In the genomic region with DNA sequence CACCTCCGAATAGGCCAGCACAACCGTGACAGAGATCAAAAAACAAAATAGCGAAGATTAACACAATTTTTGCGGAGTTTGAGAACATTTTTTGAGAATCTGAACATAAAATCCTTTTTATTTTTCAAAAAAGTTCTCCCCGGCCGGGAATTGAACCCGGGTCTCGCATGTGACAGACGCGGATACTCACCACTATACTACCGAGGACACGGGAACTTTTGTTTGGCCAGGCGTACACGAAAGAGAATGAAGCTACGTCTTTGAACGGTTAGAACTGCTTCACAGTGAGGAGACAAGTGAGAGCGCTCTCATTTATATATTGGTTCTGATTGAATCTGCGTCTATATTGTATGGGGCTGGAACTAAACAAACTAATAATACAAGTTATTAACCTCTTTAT, we compare ENCODE assay signal across 3 worm cellular contexts.
TF ChIP-seq lines count a peak whose summit lies in the region.

Gene grl-26, minus strand, starts transcription at position 318 of the 400 bp plus-strand sequence.

TF ChIP-seq in whole organism, L1 larva, 84 proteins besides CTCF, POLR2A, EP300 and RAD21 (continued from another document and continues in another):
- TF ChIP-seq F16B12.6 (tag; optimal IDR thresholded peaks at IDR 0.05; lab: Kevin White, UChicago) = no peak
- TF ChIP-seq hlh-4 (tag; optimal IDR thresholded peaks at IDR 0.05; lab: Kevin White, UChicago) = no peak
- TF ChIP-seq unc-86 (tag; optimal IDR thresholded peaks at IDR 0.05; lab: Kevin White, UChicago) = no peak
- no peak for TF ChIP-seq sptf-1 (tag; optimal IDR thresholded peaks at IDR 0.05; lab: Kevin White, UChicago)
- TF ChIP-seq nhr-84 (tag; optimal IDR thresholded peaks at IDR 0.05; lab: Kevin White, UChicago) = no peak
- TF ChIP-seq ceh-82 (tag; optimal IDR thresholded peaks at IDR 0.05; lab: Kevin White, UChicago) = peak in 1 of 3 experiments; percentile 29
- no peak for TF ChIP-seq pax-3 (tag; optimal IDR thresholded peaks at IDR 0.05; lab: Kevin White, UChicago)
- TF ChIP-seq fkh-8 (tag; optimal IDR thresholded peaks at IDR 0.05; lab: Kevin White, UChicago) = no peak
- TF ChIP-seq ces-1 (GFP tag; optimal IDR thresholded peaks at IDR 0.05; lab: Kevin White, UChicago) = no peak
- TF ChIP-seq alr-1 (tag; optimal IDR thresholded peaks at IDR 0.05; lab: Kevin White, UChicago; ENCODE audit: borderline replicate concordance) = no peak
- TF ChIP-seq rnt-1 (tag; optimal IDR thresholded peaks at IDR 0.05; lab: Kevin White, UChicago) = peak; percentile 66
- TF ChIP-seq lsy-2 (tag; optimal IDR thresholded peaks at IDR 0.05; lab: Kevin White, UChicago) = peak; percentile 35 to 61
- no peak for TF ChIP-seq irx-1 (tag; optimal IDR thresholded peaks at IDR 0.05; lab: Kevin White, UChicago)
- no peak for TF ChIP-seq aha-1 (tag; optimal IDR thresholded peaks at IDR 0.05; lab: Kevin White, UChicago)
- TF ChIP-seq mef-2 (tag; optimal IDR thresholded peaks at IDR 0.05; lab: Kevin White, UChicago) = no peak
- no peak for TF ChIP-seq zip-4 (GFP tag; optimal IDR thresholded peaks at IDR 0.05; lab: Kevin White, UChicago)
- no peak for TF ChIP-seq vab-15 (tag; optimal IDR thresholded peaks at IDR 0.05; lab: Kevin White, UChicago)
- TF ChIP-seq zag-1 (tag; optimal IDR thresholded peaks at IDR 0.05; lab: Kevin White, UChicago) = no peak
- no peak for TF ChIP-seq fkh-10 (GFP tag; optimal IDR thresholded peaks at IDR 0.05; lab: Kevin White, UChicago)
- no peak for TF ChIP-seq ets-5 (GFP tag; IDR thresholded peaks at IDR 0.05; lab: Robert Waterston, UW)
- TF ChIP-seq lir-3 (tag; optimal IDR thresholded peaks at IDR 0.05; lab: Kevin White, UChicago; ENCODE audit: poor library complexity) = no peak
- no peak for TF ChIP-seq unc-30 (tag; optimal IDR thresholded peaks at IDR 0.05; lab: Kevin White, UChicago)
- TF ChIP-seq grh-1 (GFP tag; IDR thresholded peaks at IDR 0.05; lab: Robert Waterston, UW) = no peak
- no peak for TF ChIP-seq efl-3 (GFP tag; optimal IDR thresholded peaks at IDR 0.05; lab: Kevin White, UChicago)
- TF ChIP-seq nhr-11 (tag; optimal IDR thresholded peaks at IDR 0.05; lab: Kevin White, UChicago) = no peak
- no peak for TF ChIP-seq nhr-28 (tag; optimal IDR thresholded peaks at IDR 0.05; lab: Kevin White, UChicago)
- TF ChIP-seq unc-130 (tag; optimal IDR thresholded peaks at IDR 0.05; lab: Kevin White, UChicago) = no peak
- peak in 1 of 6 experiments; percentile 18 for TF ChIP-seq elt-3 (tag; optimal IDR thresholded peaks at IDR 0.05; lab: Kevin White, UChicago)
- TF ChIP-seq mep-1 (tag; optimal IDR thresholded peaks at IDR 0.05; lab: Kevin White, UChicago) = peak; percentile 56
- TF ChIP-seq sup-37 (GFP tag; optimal IDR thresholded peaks at IDR 0.05; lab: Kevin White, UChicago) = no peak
- no peak for TF ChIP-seq lin-39 (tag; optimal IDR thresholded peaks at IDR 0.05; lab: Kevin White, UChicago)
- no peak for TF ChIP-seq egl-27 (tag; optimal IDR thresholded peaks at IDR 0.05; lab: Kevin White, UChicago)
- TF ChIP-seq Y116A8C.19 (tag; optimal IDR thresholded peaks at IDR 0.05; lab: Kevin White, UChicago; ENCODE audit: borderline replicate concordance) = no peak
- peak; percentile 20 for TF ChIP-seq swsn-7 (tag; optimal IDR thresholded peaks at IDR 0.05; lab: Kevin White, UChicago)
- TF ChIP-seq C04F5.9 (tag; optimal IDR thresholded peaks at IDR 0.05; lab: Kevin White, UChicago) = no peak
- TF ChIP-seq mdl-1 (tag; optimal IDR thresholded peaks at IDR 0.05; lab: Kevin White, UChicago) = peak in 1 of 2 experiments; percentile 30
- TF ChIP-seq fkh-4 (tag; optimal IDR thresholded peaks at IDR 0.05; lab: Kevin White, UChicago; ENCODE audit: borderline replicate concordance) = no peak
- no peak for TF ChIP-seq jun-1 (tag; optimal IDR thresholded peaks at IDR 0.05; lab: Kevin White, UChicago)
- no peak for TF ChIP-seq nhr-12 (tag; optimal IDR thresholded peaks at IDR 0.05; lab: Kevin White, UChicago)
- peak; percentile 68 for TF ChIP-seq nhr-85 (tag; lab: Kevin White, UChicago)
- peak; percentile 34 for TF ChIP-seq nhr-90 (tag; optimal IDR thresholded peaks at IDR 0.05; lab: Kevin White, UChicago; ENCODE audit: poor library complexity)
- peak in 1 of 3 experiments; percentile 34 for TF ChIP-seq dpl-1 (GFP tag; optimal IDR thresholded peaks at IDR 0.05; lab: Kevin White, UChicago)
- TF ChIP-seq isw-1 (GFP tag; IDR thresholded peaks at IDR 0.05; lab: Robert Waterston, UW) = no peak

TF ChIP-seq in whole organism, L3 larva, 47 proteins besides CTCF, POLR2A, EP300 and RAD21 (continued from another document):
- TF ChIP-seq mml-1 (tag; optimal IDR thresholded peaks at IDR 0.05; lab: Kevin White, UChicago) (no peak), nfya-1 (tag; optimal IDR thresholded peaks at IDR 0.05; lab: Kevin White, UChicago; ENCODE audit: insufficient read depth) (no peak), nhr-11 (tag; optimal IDR thresholded peaks at IDR 0.05; lab: Kevin White, UChicago) (no peak), fkh-10 (GFP tag; optimal IDR thresholded peaks at IDR 0.05; lab: Kevin White, UChicago) (no peak), nhr-76 (tag; optimal IDR thresholded peaks at IDR 0.05; lab: Kevin White, UChicago) (no peak), ztf-11 (tag; optimal IDR thresholded peaks at IDR 0.05; lab: Kevin White, UChicago) (no peak), fkh-2 (tag; optimal IDR thresholded peaks at IDR 0.05; lab: Kevin White, UChicago) (no peak), egl-27 (tag; optimal IDR thresholded peaks at IDR 0.05; lab: Kevin White, UChicago) (no peak), nhr-12 (tag; optimal IDR thresholded peaks at IDR 0.05; lab: Kevin White, UChicago) (no peak), ceh-16 (tag; optimal IDR thresholded peaks at IDR 0.05; lab: Kevin White, UChicago) (no peak), sea-2 (GFP tag; optimal IDR thresholded peaks at IDR 0.05; lab: Kevin White, UChicago) (no peak), fos-1 (tag; optimal IDR thresholded peaks at IDR 0.05; lab: Kevin White, UChicago) (no peak), nhr-23 (tag; optimal IDR thresholded peaks at IDR 0.05; lab: Kevin White, UChicago) (peak; percentile 24), lsy-12 (tag; optimal IDR thresholded peaks at IDR 0.05; lab: Kevin White, UChicago) (peak; percentile 43), unc-62 (GFP tag; optimal IDR thresholded peaks at IDR 0.05; lab: Kevin White, UChicago) (no peak), ceh-28 (tag; optimal IDR thresholded peaks at IDR 0.05; lab: Kevin White, UChicago) (no peak), tbx-2 (tag; optimal IDR thresholded peaks at IDR 0.05; lab: Kevin White, UChicago) (no peak), nhr-67 (tag; optimal IDR thresholded peaks at IDR 0.05; lab: Kevin White, UChicago) (no peak), hmg-11 (tag; optimal IDR thresholded peaks at IDR 0.05; lab: Kevin White, UChicago) (peak; percentile 67), R02D3.7 (tag; optimal IDR thresholded peaks at IDR 0.05; lab: Kevin White, UChicago) (no peak), jun-1 (tag; optimal IDR thresholded peaks at IDR 0.05; lab: Kevin White, UChicago) (peak; percentile 66), elt-3 (tag; optimal IDR thresholded peaks at IDR 0.05; lab: Kevin White, UChicago) (no peak), nhr-28 (tag; optimal IDR thresholded peaks at IDR 0.05; lab: Kevin White, UChicago) (no peak), snpc-4 (tag; optimal IDR thresholded peaks at IDR 0.05; lab: Kevin White, UChicago) (no peak), skn-1 (tag; optimal IDR thresholded peaks at IDR 0.05; lab: Kevin White, UChicago) (no peak), elt-1 (tag; optimal IDR thresholded peaks at IDR 0.05; lab: Kevin White, UChicago) (no peak), ceh-82 (tag; optimal IDR thresholded peaks at IDR 0.05; lab: Kevin White, UChicago) (no peak), lin-39 (tag; optimal IDR thresholded peaks at IDR 0.05; lab: Kevin White, UChicago) (peak; percentile 13)

TF ChIP-seq in whole organism, young adult, 124 proteins besides CTCF, POLR2A, EP300 and RAD21 (continued from another document and continues in another):
- TF ChIP-seq ceh-40 (GFP tag; IDR thresholded peaks at IDR 0.05; lab: Robert Waterston, UW) = peak; percentile 86
- no peak for TF ChIP-seq nfya-2 (GFP tag; IDR thresholded peaks at IDR 0.05; lab: Robert Waterston, UW)
- no peak for TF ChIP-seq xnd-1 (tag; optimal IDR thresholded peaks at IDR 0.05; lab: Kevin White, UChicago)
- 0 out of 2 replicates have a peak, but pooled peaks have one; percentile 22 for TF ChIP-seq attf-3 (GFP tag; conservative IDR thresholded peaks at IDR 0.05; lab: Robert Waterston, UW)
- no peak for TF ChIP-seq sdz-38 (tag; optimal IDR thresholded peaks at IDR 0.05; lab: Kevin White, UChicago)
- no peak for TF ChIP-seq madf-8 (GFP tag; conservative IDR thresholded peaks at IDR 0.05; lab: Robert Waterston, UW)
- TF ChIP-seq unc-130 (GFP tag; optimal IDR thresholded peaks at IDR 0.05; lab: Kevin White, UChicago) = no peak
- no peak for TF ChIP-seq T26A5.8 (tag; optimal IDR thresholded peaks at IDR 0.05; lab: Kevin White, UChicago)
- no peak for TF ChIP-seq attf-6 (GFP tag; IDR thresholded peaks at IDR 0.05; lab: Robert Waterston, UW)
- TF ChIP-seq ekl-4 (GFP tag; IDR thresholded peaks at IDR 0.05; lab: Robert Waterston, UW) = peak; percentile 65; the same call in 1 of the 2 replicates
- peak; percentile 90 for TF ChIP-seq B0261.1 (tag; optimal IDR thresholded peaks at IDR 0.05; lab: Kevin White, UChicago)
- peak; percentile 63 for TF ChIP-seq mcd-1 (GFP tag; IDR thresholded peaks at IDR 0.05; lab: Robert Waterston, UW)
- TF ChIP-seq repo-1 (tag; optimal IDR thresholded peaks at IDR 0.05; lab: Kevin White, UChicago) = peak; percentile 53
- TF ChIP-seq ceh-100 (GFP tag; IDR thresholded peaks at IDR 0.05; lab: Robert Waterston, UW) = peak; percentile 41; the same call in 1 of the 2 replicates
- TF ChIP-seq ceh-79 (tag; optimal IDR thresholded peaks at IDR 0.05; lab: Kevin White, UChicago) = peak; percentile 64
- no peak for TF ChIP-seq K11D2.4 (GFP tag; IDR thresholded peaks at IDR 0.05; lab: Robert Waterston, UW)
- TF ChIP-seq F52B5.7 (tag; optimal IDR thresholded peaks at IDR 0.05; lab: Kevin White, UChicago) = peak; percentile 33
- TF ChIP-seq mes-4 (tag; optimal IDR thresholded peaks at IDR 0.05; lab: Kevin White, UChicago) = peak; percentile 85
- peak; percentile 54 for TF ChIP-seq athp-1 (tag; optimal IDR thresholded peaks at IDR 0.05; lab: Kevin White, UChicago)
- 0 out of 2 replicates have a peak, but pooled peaks have one; percentile 29 for TF ChIP-seq Y53G8AR.9 (GFP tag; conservative IDR thresholded peaks at IDR 0.05; lab: Robert Waterston, UW)
- TF ChIP-seq hlh-26 (GFP tag; conservative IDR thresholded peaks at IDR 0.05; lab: Robert Waterston, UW) = no peak
- peak; percentile 6 to 25 for TF ChIP-seq let-607 (tag; optimal IDR thresholded peaks at IDR 0.05; lab: Kevin White, UChicago)
- TF ChIP-seq F22D6.2 (tag; optimal IDR thresholded peaks at IDR 0.05; lab: Kevin White, UChicago) = no peak
- no peak; the same call in 1 of the 2 replicates for TF ChIP-seq cebp-1 (GFP tag; IDR thresholded peaks at IDR 0.05; lab: Robert Waterston, UW)
- no peak for TF ChIP-seq cebp-1 (tag; optimal IDR thresholded peaks at IDR 0.05; lab: Kevin White, UChicago)
- no peak for TF ChIP-seq ztf-6 (GFP tag; IDR thresholded peaks at IDR 0.05; lab: Robert Waterston, UW)
- no peak for TF ChIP-seq F55B11.4 (tag; optimal IDR thresholded peaks at IDR 0.05; lab: Kevin White, UChicago; ENCODE audit: borderline replicate concordance, insufficient read depth)
- 0 out of 2 replicates have a peak, but pooled peaks have one; percentile 12 for TF ChIP-seq Y53F4B.3 (GFP tag; IDR thresholded peaks at IDR 0.05; lab: Robert Waterston, UW)
- TF ChIP-seq snpc-1.1 (tag; optimal IDR thresholded peaks at IDR 0.05; lab: Kevin White, UChicago; ENCODE audit: insufficient read depth) = peak; percentile 42
- TF ChIP-seq zim-3 (tag; optimal IDR thresholded peaks at IDR 0.05; lab: Kevin White, UChicago) = peak; percentile 89
- TF ChIP-seq ceh-27 (GFP tag; optimal IDR thresholded peaks at IDR 0.05; lab: Kevin White, UChicago) = peak; percentile 28
- TF ChIP-seq let-526 (GFP tag; IDR thresholded peaks at IDR 0.05; lab: Robert Waterston, UW) = peak; percentile 73; the same call in 1 of the 2 replicates
- TF ChIP-seq ama-1 (optimal IDR thresholded peaks at IDR 0.05; lab: Kevin White, UChicago) = no peak
- TF ChIP-seq ama-1 (GFP tag; optimal IDR thresholded peaks at IDR 0.05; lab: Kevin White, UChicago) = peak; percentile 70 to 78
- TF ChIP-seq F57A8.1 (GFP tag; optimal IDR thresholded peaks at IDR 0.05; lab: Kevin White, UChicago) = no peak
- peak; percentile 1 for TF ChIP-seq atf-7 (tag; optimal IDR thresholded peaks at IDR 0.05; lab: Kevin White, UChicago)
- TF ChIP-seq F23B12.7 (tag; optimal IDR thresholded peaks at IDR 0.05; lab: Kevin White, UChicago; ENCODE audit: insufficient read depth) = peak; percentile 89
- 0 out of 2 replicates have a peak, but pooled peaks have one; percentile 86 for TF ChIP-seq F37B4.10 (GFP tag; IDR thresholded peaks at IDR 0.05; lab: Robert Waterston, UW)
- no peak for TF ChIP-seq B0019.2 (GFP tag; conservative IDR thresholded peaks at IDR 0.05; lab: Robert Waterston, UW)
- 0 out of 2 replicates have a peak, but pooled peaks have one; percentile 62 for TF ChIP-seq egl-44 (GFP tag; IDR thresholded peaks at IDR 0.05; lab: Robert Waterston, UW)
- peak; percentile 33; the same call in 1 of the 2 replicates for TF ChIP-seq madf-6 (GFP tag; IDR thresholded peaks at IDR 0.05; lab: Robert Waterston, UW)
- TF ChIP-seq rec-8 (tag; optimal IDR thresholded peaks at IDR 0.05; lab: Kevin White, UChicago) = peak; percentile 67 to 75
- peak; percentile 89 for TF ChIP-seq him-1 (tag; optimal IDR thresholded peaks at IDR 0.05; lab: Kevin White, UChicago)
- peak; percentile 48 for TF ChIP-seq egrh-3 (GFP tag; IDR thresholded peaks at IDR 0.05; lab: Robert Waterston, UW)
- peak; percentile 52 for TF ChIP-seq snpc-1.3 (tag; optimal IDR thresholded peaks at IDR 0.05; lab: Kevin White, UChicago; ENCODE audit: insufficient read depth)
- peak; percentile 68 for TF ChIP-seq ztf-18 (tag; optimal IDR thresholded peaks at IDR 0.05; lab: Kevin White, UChicago)
- peak; percentile 28 for TF ChIP-seq B0035.1 (tag; optimal IDR thresholded peaks at IDR 0.05; lab: Kevin White, UChicago)
- TF ChIP-seq attf-5 (GFP tag; optimal IDR thresholded peaks at IDR 0.05; lab: Kevin White, UChicago) = peak; percentile 55
- TF ChIP-seq Y56A3A.18 (GFP tag; IDR thresholded peaks at IDR 0.05; lab: Robert Waterston, UW) = peak; percentile 85
- TF ChIP-seq chd-7 (tag; optimal IDR thresholded peaks at IDR 0.05; lab: Kevin White, UChicago) = peak; percentile 48
- no peak for TF ChIP-seq F33H1.4 (GFP tag; IDR thresholded peaks at IDR 0.05; lab: Robert Waterston, UW)
- peak; percentile 88 for TF ChIP-seq die-1 (tag; optimal IDR thresholded peaks at IDR 0.05; lab: Kevin White, UChicago)
- peak; percentile 64 for TF ChIP-seq T07F8.4 (tag; optimal IDR thresholded peaks at IDR 0.05; lab: Kevin White, UChicago)
- TF ChIP-seq hrde-1 (tag; optimal IDR thresholded peaks at IDR 0.05; lab: Kevin White, UChicago; ENCODE audit: borderline replicate concordance) = no peak
- 0 out of 2 replicates have a peak, but pooled peaks have one; percentile 22 for TF ChIP-seq Y79H2A.3 (GFP tag; conservative IDR thresholded peaks at IDR 0.05; lab: Robert Waterston, UW)
- TF ChIP-seq snpc-4 (GFP tag; optimal IDR thresholded peaks at IDR 0.05; lab: Kevin White, UChicago) = peak; percentile 76
- TF ChIP-seq snpc-4 (tag; optimal IDR thresholded peaks at IDR 0.05; lab: Kevin White, UChicago) = peak in 2 of 4 experiments; percentile 48 to 65
- TF ChIP-seq pbrm-1 (GFP tag; IDR thresholded peaks at IDR 0.05; lab: Robert Waterston, UW) = peak; percentile 75
- no peak for TF ChIP-seq nhr-27 (tag; optimal IDR thresholded peaks at IDR 0.05; lab: Kevin White, UChicago)
- TF ChIP-seq tbp1 (GFP tag; optimal IDR thresholded peaks at IDR 0.05; lab: Kevin White, UChicago) = peak; percentile 98
- peak; percentile 82 for TF ChIP-seq dox-1 (GFP tag; IDR thresholded peaks at IDR 0.05; lab: Robert Waterston, UW)
- peak; percentile 83 for TF ChIP-seq lsy-27 (tag; optimal IDR thresholded peaks at IDR 0.05; lab: Kevin White, UChicago; ENCODE audit: borderline replicate concordance, insufficient read depth)
- TF ChIP-seq ztf-25 (GFP tag; IDR thresholded peaks at IDR 0.05; lab: Robert Waterston, UW) = peak; percentile 79; the same call in 1 of the 2 replicates
- TF ChIP-seq lir-1 (GFP tag; conservative IDR thresholded peaks at IDR 0.05; lab: Robert Waterston, UW) = peak; percentile 62
